Worm (Caenorhabditis elegans) whole organism, L4 larva: Measurements from ENCODE around the gene kel-10.
A peak's percentile ranks its signal among the peaks of the same experiment; 100 is the strongest.

Experiments
- F10B5.3 ChIP-seq: sonication (generic microtip); optimal IDR thresholded peaks from 2 replicates; lab custom pipeline; 2016; ENCODE audit warnings: mild to moderate bottlenecking, missing genetic modification characterization, missing compliant biosample characterization
- F26F4.8 ChIP-seq: fragments of 200-800 bp; sonication (Bioruptor generic); conservative IDR thresholded peaks from 2 replicates; pipeline ENCODE4 v1.3.6; 2022; ENCODE audit warnings: missing genetic modification characterization, missing compliant biosample characterization
- F44E2.7 ChIP-seq: fragments of 200-800 bp; sonication (Bioruptor generic); IDR thresholded peaks from 2 replicates; pipeline ENCODE4 v2.1.2; 2022; ENCODE audit warnings: missing genetic modification characterization, missing compliant biosample characterization
- R02D3.7 ChIP-seq: fragments of 150-350 bp; sonication (generic microtip); optimal IDR thresholded peaks from 3 replicates; lab custom pipeline; 2014; ENCODE audit warnings: missing biosample characterization, missing genetic modification characterization
- T20F7.1 ChIP-seq: fragments of 200-800 bp; sonication (Bioruptor generic); optimal IDR thresholded peaks from 2 replicates; lab custom pipeline; 2018; ENCODE audit warnings: mild to moderate bottlenecking, missing genetic modification characterization, missing compliant biosample characterization
- T26A8.4 ChIP-seq: fragments of 200-800 bp; sonication (Bioruptor generic); IDR thresholded peaks from 2 replicates; pipeline ENCODE4 v1.3.6; 2022; ENCODE audit warnings: missing genetic modification characterization, missing compliant biosample characterization
- Y105C5A.15 ChIP-seq: fragments of 200-800 bp; sonication (Bioruptor generic); IDR thresholded peaks from 2 replicates; pipeline ENCODE4 v1.3.6; 2022; ENCODE audit warnings: missing genetic modification characterization, missing compliant biosample characterization
- Y75B8A.6 ChIP-seq: fragments of 200-800 bp; sonication (Bioruptor generic); IDR thresholded peaks from 2 replicates; pipeline ENCODE4 v1.3.6; 2022; ENCODE audit warnings: missing genetic modification reagents, missing genetic modification characterization, missing compliant biosample characterization
- ZK546.5 ChIP-seq, 2 experiments: sonication (generic microtip); optimal IDR thresholded peaks; 2 replicates each; lab custom pipeline; 2017; ENCODE audit warnings: missing biosample characterization in 2 of 2, missing genetic modification characterization in 2 of 2
- arid-1 ChIP-seq: fragments of 200-800 bp; sonication (Bioruptor generic); conservative IDR thresholded peaks from 2 replicates; pipeline ENCODE4 v1.3.6; 2022; ENCODE audit warnings: missing genetic modification reagents, missing genetic modification characterization, missing compliant biosample characterization
- ceh-28 ChIP-seq: fragments of 150-350 bp; optimal IDR thresholded peaks from 2 replicates; lab custom pipeline; 2014; ENCODE audit warnings: missing biosample characterization, missing genetic modification reagents, missing genetic modification characterization
- ceh-32 ChIP-seq: sonication (generic microtip); optimal IDR thresholded peaks from 2 replicates; lab custom pipeline; 2016; ENCODE audit warnings: mild to moderate bottlenecking, missing genetic modification characterization, missing compliant biosample characterization; ENCODE audit not compliant: poor library complexity
- ceh-44 ChIP-seq: fragments of 200-800 bp; sonication (Bioruptor generic); IDR thresholded peaks from 2 replicates; pipeline ENCODE4 v1.3.6; 2022; ENCODE audit warnings: missing genetic modification reagents, missing genetic modification characterization, missing compliant biosample characterization
- ceh-62 ChIP-seq: sonication (generic microtip); optimal IDR thresholded peaks from 2 replicates; lab custom pipeline; 2017; ENCODE audit warnings: missing biosample characterization, missing genetic modification characterization
- cey-2 ChIP-seq: sonication (generic microtip); optimal IDR thresholded peaks from 3 replicates; lab custom pipeline; 2017; ENCODE audit warnings: missing genetic modification characterization, mild to moderate bottlenecking, missing compliant biosample characterization, antibody characterized with exemption, borderline replicate concordance; ENCODE audit not compliant: insufficient read depth
- ctbp-1 ChIP-seq: fragments of 200-800 bp; sonication (Bioruptor generic); IDR thresholded peaks from 2 replicates; pipeline ENCODE4 v1.3.6; 2022; ENCODE audit warnings: missing genetic modification reagents, missing genetic modification characterization, missing compliant biosample characterization
- daf-12 ChIP-seq: fragments of 150-350 bp; optimal IDR thresholded peaks from 2 replicates; lab custom pipeline; 2014; ENCODE audit warnings: missing biosample characterization, missing genetic modification reagents, missing genetic modification characterization
- daf-8 ChIP-seq: fragments of 200-800 bp; sonication (Bioruptor generic); IDR thresholded peaks from 2 replicates; pipeline ENCODE4 v1.3.6; 2022; ENCODE audit warnings: missing genetic modification characterization, missing compliant biosample characterization
- dmd-6 ChIP-seq: fragments of 200-800 bp; sonication (Bioruptor generic); IDR thresholded peaks from 2 replicates; pipeline ENCODE4 v1.3.6; 2022; ENCODE audit warnings: missing genetic modification reagents, missing genetic modification characterization, missing compliant biosample characterization
- dmd-8 ChIP-seq: fragments of 200-800 bp; sonication (Bioruptor generic); IDR thresholded peaks from 2 replicates; pipeline ENCODE4 v1.3.6; 2022; ENCODE audit warnings: missing genetic modification characterization, missing compliant biosample characterization
- dmd-9 ChIP-seq: fragments of 200-800 bp; sonication (Bioruptor generic); IDR thresholded peaks from 2 replicates; pipeline ENCODE4 v1.3.6; 2022; ENCODE audit warnings: missing genetic modification reagents, missing genetic modification characterization, missing compliant biosample characterization
- dpl-1 ChIP-seq: fragments of 150-350 bp; optimal IDR thresholded peaks from 2 replicates; lab custom pipeline; 2014; ENCODE audit warnings: missing biosample characterization, missing genetic modification reagents, missing genetic modification characterization
- egl-27 ChIP-seq: sonication (generic microtip); optimal IDR thresholded peaks from 3 replicates; lab custom pipeline; 2017; ENCODE audit warnings: missing biosample characterization, missing genetic modification reagents, missing genetic modification characterization
- hif-1 ChIP-seq, 2 experiments: sonication (generic microtip); optimal IDR thresholded peaks; 2 replicates each; lab custom pipeline; 2016 to 2017; ENCODE audit warnings: missing compliant biosample characterization in 2 of 2, missing genetic modification characterization in 2 of 2, missing genetic modification reagents in 2 of 2, missing genotype in 2 of 2, mild to moderate bottlenecking in 1 of 2
- jun-1 ChIP-seq: fragments of 150-350 bp; optimal IDR thresholded peaks from 2 replicates; lab custom pipeline; 2014; ENCODE audit warnings: missing biosample characterization, missing genetic modification reagents, missing genetic modification characterization
- lin-15B ChIP-seq: fragments of 150-350 bp; sonication (generic microtip); optimal IDR thresholded peaks from 3 replicates; lab custom pipeline; 2014; ENCODE audit warnings: missing biosample characterization, missing genetic modification characterization
- mdl-1 ChIP-seq, 2 experiments: fragments of 150-350 bp in 1 of 2; sonication (generic microtip) in 1 of 2; optimal IDR thresholded peaks; 2 replicates each; lab custom pipeline; 2014 to 2017; ENCODE audit warnings: missing biosample characterization in 2 of 2, missing genetic modification characterization in 2 of 2
- nhr-102 ChIP-seq: sonication (generic microtip); optimal IDR thresholded peaks from 2 replicates; lab custom pipeline; 2016; ENCODE audit warnings: mild to moderate bottlenecking, missing genetic modification characterization, moderate library complexity, missing compliant biosample characterization
- nhr-111 ChIP-seq: fragments of 200-800 bp; sonication (Bioruptor generic); optimal IDR thresholded peaks from 2 replicates; lab custom pipeline; 2018; ENCODE audit warnings: mild to moderate bottlenecking, missing genetic modification characterization, missing compliant biosample characterization
- nhr-41 ChIP-seq: fragments of 200-800 bp; sonication (Bioruptor generic); IDR thresholded peaks from 2 replicates; pipeline ENCODE4 v1.3.6; 2022; ENCODE audit warnings: missing genetic modification reagents, missing genetic modification characterization, missing compliant biosample characterization
- nhr-48 ChIP-seq: sonication (generic microtip); optimal IDR thresholded peaks from 2 replicates; lab custom pipeline; 2016; ENCODE audit warnings: mild to moderate bottlenecking, missing genetic modification characterization, missing compliant biosample characterization
- nhr-6 ChIP-seq: fragments of 150-350 bp; optimal IDR thresholded peaks from 2 replicates; lab custom pipeline; 2014; ENCODE audit warnings: missing biosample characterization, missing genetic modification characterization
- pha-4 ChIP-seq, 2 experiments: fragments of 150-350 bp in 1 of 2; fragments of 200-800 bp in 1 of 2; sonication (Bioruptor generic) in 1 of 2; IDR thresholded peaks in 1 of 2; optimal IDR thresholded peaks in 1 of 2; 2 replicates each; pipeline versions ENCODE4 v1.3.6 to Lab custom; 2014 to 2022; ENCODE audit warnings: missing genetic modification characterization in 2 of 2, missing genetic modification reagents in 2 of 2, missing biosample characterization in 1 of 2, missing compliant biosample characterization in 1 of 2
- rbr-2 ChIP-seq: sonication (generic microtip); optimal IDR thresholded peaks from 2 replicates; lab custom pipeline; 2016; ENCODE audit warnings: missing genotype, missing genetic modification characterization, missing compliant biosample characterization
- sdz-12 ChIP-seq: fragments of 200-800 bp; sonication (Bioruptor generic); optimal IDR thresholded peaks from 2 replicates; lab custom pipeline; 2018; ENCODE audit warnings: mild to moderate bottlenecking, missing genetic modification characterization, missing compliant biosample characterization
- skn-1 ChIP-seq: fragments of 150-350 bp; optimal IDR thresholded peaks from 2 replicates; lab custom pipeline; 2014; ENCODE audit warnings: missing biosample characterization, missing genetic modification characterization
- tra-1 ChIP-seq: fragments of 200-800 bp; sonication (Bioruptor generic); IDR thresholded peaks from 2 replicates; pipeline ENCODE4 v1.3.6; 2022; ENCODE audit warnings: missing genetic modification reagents, missing genetic modification characterization, missing compliant biosample characterization
- unc-130 ChIP-seq: sonication (generic microtip); optimal IDR thresholded peaks from 2 replicates; lab custom pipeline; 2016; ENCODE audit warnings: missing genetic modification reagents, missing genetic modification characterization, missing compliant biosample characterization
- zag-1 ChIP-seq: fragments of 150-350 bp; optimal IDR thresholded peaks from 2 replicates; lab custom pipeline; 2014; ENCODE audit warnings: missing biosample characterization, missing genetic modification characterization
- zip-11 ChIP-seq: fragments of 200-800 bp; sonication (Bioruptor generic); IDR thresholded peaks from 2 replicates; pipeline ENCODE4 v1.3.6; 2022; ENCODE audit warnings: missing genetic modification characterization, missing compliant biosample characterization
- ztf-11 ChIP-seq: fragments of 150-350 bp; optimal IDR thresholded peaks from 2 replicates; lab custom pipeline; 2014; ENCODE audit warnings: missing biosample characterization, missing genetic modification characterization
- ztf-7 ChIP-seq: fragments of 150-350 bp; optimal IDR thresholded peaks from 2 replicates; lab custom pipeline; 2014; ENCODE audit warnings: missing biosample characterization, missing genetic modification characterization

Gene kel-10

ce11 chrIII:10078784-10079183 lies 22.5 kb downstream of the kel-10 start:
- no peak for TF ChIP-seq ztf-7 (tag; lab: Kevin White, UChicago)
- no peak for TF ChIP-seq unc-130 (GFP tag; lab: Kevin White, UChicago)
- TF ChIP-seq arid-1 (GFP tag; lab: Robert Waterston, UW) = no peak
- TF ChIP-seq dmd-6 = peak; percentile 54
- TF ChIP-seq daf-8 (GFP tag; lab: Robert Waterston, UW) = no peak
- TF ChIP-seq mdl-1 (tag; optimal IDR thresholded peaks at IDR 0.05; lab: Kevin White, UChicago) = no peak
- TF ChIP-seq tra-1 = peak; percentile 94
- TF ChIP-seq R02D3.7 (tag; lab: Kevin White, UChicago) = no peak

- TF ChIP-seq pha-4 (GFP tag; IDR thresholded peaks at IDR 0.05; lab: Robert Waterston, UW) (no peak), pha-4 (tag; optimal IDR thresholded peaks at IDR 0.05; lab: Kevin White, UChicago) (no peak), ceh-62 (tag; lab: Kevin White, UChicago) (no peak), daf-12 (tag; lab: Kevin White, UChicago) (no peak), ctbp-1 (GFP tag; lab: Robert Waterston, UW) (no peak), hif-1 (tag; optimal IDR thresholded peaks at IDR 0.05; lab: Kevin White, UChicago) (no peak), egl-27 (tag; lab: Kevin White, UChicago) (no peak), Y75B8A.6 (no peak), ztf-7 (tag; lab: Kevin White, UChicago) (no peak), nhr-102 (tag; lab: Kevin White, UChicago) (no peak)
These were observed 23.1 kb downstream of the kel-10 start, which contains the start of gene T16G12.9 for ce11 chrIII:10078151-10078550. T16G12.9 (minus strand) TSS chrIII:10078251.

ce11 chrIII:10076042-10076441 lies 25.2 kb downstream of the kel-10 start:
- no peak for TF ChIP-seq ceh-28
- TF ChIP-seq tra-1 = no peak

ce11 chrIII:10069278-10069677 lies 32.0 kb downstream of the kel-10 start, which contains the start of gene T16G12.6:
T16G12.6 (plus strand) TSS chrIII:10069578.
- TF ChIP-seq F26F4.8 (GFP tag; lab: Robert Waterston, UW) (no peak), ceh-32 (tag; lab: Kevin White, UChicago) (no peak), arid-1 (GFP tag; lab: Robert Waterston, UW) (no peak), ZK546.5 (tag; optimal IDR thresholded peaks at IDR 0.05; lab: Kevin White, UChicago) (no peak), ztf-11 (tag; lab: Kevin White, UChicago) (no peak), zip-11 (no peak), F10B5.3 (tag; lab: Kevin White, UChicago) (no peak), dmd-8 (GFP tag; lab: Robert Waterston, UW) (no peak), nhr-111 (GFP tag; lab: Kevin White, UChicago) (no peak), jun-1 (tag; lab: Kevin White, UChicago) (no peak), F44E2.7 (GFP tag; lab: Robert Waterston, UW) (no peak), mdl-1 (tag; optimal IDR thresholded peaks at IDR 0.05; lab: Kevin White, UChicago) (no peak), nhr-48 (tag; lab: Kevin White, UChicago) (no peak), T20F7.1 (GFP tag; lab: Kevin White, UChicago) (no peak)

ce11 chrIII:10064140-10064539 lies 37.1 kb downstream of the kel-10 start, which contains the start of gene ekl-6:
ekl-6 (plus strand) TSS chrIII:10064404.
- TF ChIP-seq zag-1 (tag; lab: Kevin White, UChicago) (no peak), dmd-9 (GFP tag; lab: Robert Waterston, UW) (peak; percentile 45; the same call in 1 of the 2 replicates), tra-1 (0 out of 2 replicates have a peak, but pooled peaks have one; percentile 5), cey-2 (tag; lab: Kevin White, UChicago) (no peak), hif-1 (tag; optimal IDR thresholded peaks at IDR 0.05; lab: Kevin White, UChicago) (no peak), egl-27 (tag; lab: Kevin White, UChicago) (no peak), nhr-41 (GFP tag; lab: Robert Waterston, UW) (no peak), sdz-12 (GFP tag; lab: Kevin White, UChicago) (no peak), unc-130 (GFP tag; lab: Kevin White, UChicago) (peak; percentile 74), ceh-44 (GFP tag; lab: Robert Waterston, UW) (peak; percentile 24; the same call in 1 of the 2 replicates), rbr-2 (tag; lab: Kevin White, UChicago) (peak; percentile 28), Y105C5A.15 (GFP tag; lab: Robert Waterston, UW) (no peak), skn-1 (tag; lab: Kevin White, UChicago) (no peak), lin-15B (tag; lab: Kevin White, UChicago) (no peak), ctbp-1 (GFP tag; lab: Robert Waterston, UW) (no peak), dpl-1 (peak; percentile 68), daf-8 (GFP tag; lab: Robert Waterston, UW) (no peak), nhr-111 (GFP tag; lab: Kevin White, UChicago) (no peak), nhr-6 (tag; lab: Kevin White, UChicago) (no peak), dmd-8 (GFP tag; lab: Robert Waterston, UW) (no peak), nhr-48 (tag; lab: Kevin White, UChicago) (no peak), T26A8.4 (GFP tag; lab: Robert Waterston, UW) (no peak)
